Worm (Caenorhabditis elegans) whole organism, L3 larva: Measurements from ENCODE around the gene arrd-4.

Experiments
- aly-2 ChIP-seq: fragments of 150-350 bp; optimal IDR thresholded peaks from 2 replicates; lab custom pipeline; 2014; ENCODE audit warnings: missing biosample characterization, missing genetic modification characterization
- ceh-28 ChIP-seq: fragments of 150-350 bp; optimal IDR thresholded peaks from 2 replicates; lab custom pipeline; 2014; ENCODE audit warnings: missing biosample characterization, missing genetic modification reagents, missing genetic modification characterization
- ceh-82 ChIP-seq: fragments of 150-350 bp; optimal IDR thresholded peaks from 2 replicates; lab custom pipeline; 2014; ENCODE audit warnings: missing biosample characterization, missing genetic modification characterization
- jun-1 ChIP-seq: fragments of 150-350 bp; optimal IDR thresholded peaks from 2 replicates; lab custom pipeline; 2014; ENCODE audit warnings: missing biosample characterization, missing genetic modification reagents, missing genetic modification characterization
- nhr-12 ChIP-seq: fragments of 150-350 bp; optimal IDR thresholded peaks from 2 replicates; lab custom pipeline; 2014; ENCODE audit warnings: missing biosample characterization, missing genetic modification characterization
- nhr-23 ChIP-seq: fragments of 150-350 bp; optimal IDR thresholded peaks from 2 replicates; lab custom pipeline; 2014; ENCODE audit warnings: missing biosample characterization, missing genetic modification reagents, missing genetic modification characterization
- nhr-76 ChIP-seq: fragments of 150-350 bp; sonication (generic microtip); optimal IDR thresholded peaks from 5 replicates; lab custom pipeline; 2014; ENCODE audit warnings: missing biosample characterization, missing genetic modification characterization
- unc-39 ChIP-seq: sonication (generic microtip); optimal IDR thresholded peaks from 4 replicates; lab custom pipeline; 2017; ENCODE audit warnings: missing biosample characterization, missing genetic modification characterization
- unc-62 ChIP-seq: fragments of 150-350 bp; sonication (generic microtip); optimal IDR thresholded peaks from 4 replicates; lab custom pipeline; 2014; ENCODE audit warnings: missing biosample characterization, missing genetic modification reagents, missing genetic modification characterization
- ztf-11 ChIP-seq: fragments of 150-350 bp; optimal IDR thresholded peaks from 2 replicates; lab custom pipeline; 2014; ENCODE audit warnings: missing biosample characterization, missing genetic modification characterization

DNA sequence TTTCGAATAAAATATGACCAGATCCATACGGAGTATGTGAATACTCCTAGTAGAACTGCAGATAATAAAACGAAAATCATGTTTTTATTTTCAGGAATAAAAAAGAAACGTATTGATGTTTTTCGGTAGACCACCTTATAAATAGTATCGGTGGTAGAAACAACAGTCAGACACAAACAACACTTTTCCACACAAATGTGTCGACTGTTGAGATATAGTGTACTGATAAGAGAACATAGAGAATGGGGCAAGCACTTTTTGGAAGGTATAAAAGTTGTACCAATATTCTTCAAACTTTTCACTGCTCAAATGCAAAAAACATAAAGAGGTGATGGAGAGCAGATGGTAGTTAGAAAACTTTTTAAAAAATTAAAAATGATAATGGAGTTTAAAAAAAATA, 35.5 kb downstream of the arrd-4 start, which contains the start of gene cyp-13A6:
- TF ChIP-seq ceh-82 (no peak), ceh-28 (tag; lab: Kevin White, UChicago) (no peak), aly-2 (tag; lab: Kevin White, UChicago) (no peak), jun-1 (tag; lab: Kevin White, UChicago) (no peak), unc-39 (no peak), nhr-76 (no peak), nhr-12 (no peak), nhr-23 (tag; lab: Kevin White, UChicago) (no peak), ztf-11 (tag; lab: Kevin White, UChicago) (no peak), unc-62 (GFP tag; lab: Kevin White, UChicago) (no peak)
